Fruit fly (Drosophila melanogaster): ENCODE measurements around the gene RpL5.

The RpL5 gene

dm6 chr2L:22569530-22569929 lies 32.8 kb upstream of the RpL5 start:
- TF ChIP-seq net (GFP tag; optimal IDR thresholded peaks at IDR 0.05) (no peak), CG6792 (GFP tag; optimal IDR thresholded peaks at IDR 0.05) (no peak), fkh (GFP tag; optimal IDR thresholded peaks at IDR 0.05) (no peak), acj6 (GFP tag; optimal IDR thresholded peaks at IDR 0.05) (no peak), Hr39 (GFP tag; optimal IDR thresholded peaks at IDR 0.05) (no peak), Blimp-1 (GFP tag; optimal IDR thresholded peaks at IDR 0.05) (no peak), topi (GFP tag; optimal IDR thresholded peaks at IDR 0.05) (no peak), Met (GFP tag; optimal IDR thresholded peaks at IDR 0.05) (no peak)

dm6 chr2L:22567426-22567825 lies 30.7 kb upstream of the RpL5 start:
- no peak for TF ChIP-seq CG1621 (tag; optimal IDR thresholded peaks at IDR 0.05)
- no peak for TF ChIP-seq Sox14 (GFP tag; optimal IDR thresholded peaks at IDR 0.05)
- no peak for TF ChIP-seq Met (GFP tag; optimal IDR thresholded peaks at IDR 0.05)
- no peak for TF ChIP-seq CG11902 (GFP tag; optimal IDR thresholded peaks at IDR 0.05)
- TF ChIP-seq dac (GFP tag; optimal IDR thresholded peaks at IDR 0.05) = no peak
- TF ChIP-seq fd85E (GFP tag; optimal IDR thresholded peaks at IDR 0.05) = no peak
- TF ChIP-seq Ets21C (GFP tag; optimal IDR thresholded peaks at IDR 0.05) = no peak
- no peak for TF ChIP-seq CG4318 (GFP tag; optimal IDR thresholded peaks at IDR 0.05)
- TF ChIP-seq Hr4 (GFP tag; optimal IDR thresholded peaks at IDR 0.05) = no peak
- TF ChIP-seq CG6854 (GFP tag; optimal IDR thresholded peaks at IDR 0.05) = no peak
- TF ChIP-seq CG11294 (GFP tag; IDR thresholded peaks at IDR 0.05) = no peak
- TF ChIP-seq Blimp-1 (GFP tag; optimal IDR thresholded peaks at IDR 0.05) = no peak
- TF ChIP-seq Smox (GFP tag; optimal IDR thresholded peaks at IDR 0.05) = no peak
- no peak for TF ChIP-seq achi (GFP tag; optimal IDR thresholded peaks at IDR 0.05)
- TF ChIP-seq CG6163 (GFP tag; IDR thresholded peaks at IDR 0.05) = no peak
- no peak for TF ChIP-seq CG6792 (GFP tag; optimal IDR thresholded peaks at IDR 0.05)

dm6 chr2L:22566218-22566617 lies 29.5 kb upstream of the RpL5 start:
- no peak for TF ChIP-seq CG34406 (GFP tag; optimal IDR thresholded peaks at IDR 0.05)
- no peak for TF ChIP-seq Sox14 (GFP tag; optimal IDR thresholded peaks at IDR 0.05)
- TF ChIP-seq vri (GFP tag; optimal IDR thresholded peaks at IDR 0.05) = no peak
- TF ChIP-seq fkh (GFP tag; optimal IDR thresholded peaks at IDR 0.05) = no peak
- no peak for TF ChIP-seq CG8632 (GFP tag; optimal IDR thresholded peaks at IDR 0.05)
- no peak for TF ChIP-seq CG6854 (GFP tag; optimal IDR thresholded peaks at IDR 0.05)
- no peak for TF ChIP-seq pdm3 (GFP tag; optimal IDR thresholded peaks at IDR 0.05)

dm6 chr2L:22550040-22550439 lies 13.4 kb upstream of the RpL5 start, which contains the start of gene CG17493:
Gene CG17493, plus strand, starts transcription at chr2L:22550064.
- peak; percentile 44 for TF ChIP-seq svp (GFP tag)
- no peak for TF ChIP-seq CG11762 (GFP tag; optimal IDR thresholded peaks at IDR 0.05; ENCODE audit: insufficient read depth)

- TF ChIP-seq svp (GFP tag) (peak; percentile 61), CG31627 (GFP tag; optimal IDR thresholded peaks at IDR 0.05) (peak; percentile 10), Hr39 (GFP tag; optimal IDR thresholded peaks at IDR 0.05) (peak; percentile 41), Hr4 (GFP tag; optimal IDR thresholded peaks at IDR 0.05) (no peak)
Observed at dm6 chr2L:22537940-22538657, 1.4 kb upstream of the RpL5 start.

- TF ChIP-seq Smox (GFP tag; optimal IDR thresholded peaks at IDR 0.05) (no peak), CG8632 (GFP tag; optimal IDR thresholded peaks at IDR 0.05) (no peak), CG6792 (GFP tag; optimal IDR thresholded peaks at IDR 0.05) (no peak), lz (GFP tag; optimal IDR thresholded peaks at IDR 0.05) (no peak), CG7368 (GFP tag; optimal IDR thresholded peaks at IDR 0.05) (no peak)
Observed at dm6 chr2L:22537368-22537767, 684 bp upstream of the RpL5 start, which contains the start of gene CG17490. Gene CG17490, plus strand, starts transcription at chr2L:22537668.
